Worm (Caenorhabditis elegans) whole organism, L2 larva: ENCODE results near the gene sucl-2.

ENCODE experiments used
- ZK546.5 ChIP-seq: sonication (generic microtip); optimal IDR thresholded peaks from 2 replicates; lab custom pipeline; 2017; ENCODE audit warnings: missing biosample characterization, missing genetic modification characterization
- lin-39 ChIP-seq: fragments of 150-350 bp; optimal IDR thresholded peaks from 2 replicates; lab custom pipeline; 2014; ENCODE audit warnings: missing biosample characterization, missing genetic modification reagents, missing genetic modification characterization
- mdl-1 ChIP-seq, 2 experiments: fragments of 150-350 bp in 1 of 2; sonication (generic microtip) in 1 of 2; optimal IDR thresholded peaks; 2 replicates each; lab custom pipeline; 2017; ENCODE audit warnings: missing biosample characterization in 2 of 2, missing genetic modification characterization in 2 of 2
- nhr-11 ChIP-seq: fragments of 150-350 bp; optimal IDR thresholded peaks from 2 replicates; lab custom pipeline; 2014; ENCODE audit warnings: missing biosample characterization, missing genetic modification characterization
- nhr-23 ChIP-seq: fragments of 150-350 bp; optimal IDR thresholded peaks from 2 replicates; lab custom pipeline; 2014; ENCODE audit warnings: missing biosample characterization, missing genetic modification reagents, missing genetic modification characterization

ce11 chrIII:891014-891413 is 10.2 kb downstream of the sucl-2 start, which contains the start of gene T24C4.10:
- TF ChIP-seq nhr-11 (no peak), nhr-23 (tag; lab: Kevin White, UChicago) (no peak), lin-39 (tag; lab: Kevin White, UChicago) (no peak), ZK546.5 (tag; lab: Kevin White, UChicago) (no peak), mdl-1 (tag; optimal IDR thresholded peaks at IDR 0.05; lab: Kevin White, UChicago) (no peak)
